Worm (Caenorhabditis elegans) whole organism, mixed stage, embryonic: Measurements from ENCODE around the gene C37H5.13.
A peak's percentile ranks its signal among the peaks of the same experiment; 100 is the strongest.

Experiments
- M03D4.4 ChIP-seq: sonication (generic microtip); optimal IDR thresholded peaks from 2 replicates; lab custom pipeline; 2017; ENCODE audit warnings: mild to moderate bottlenecking, missing genetic modification characterization, missing compliant biosample characterization
- blmp-1 ChIP-seq: fragments of 150-350 bp; optimal IDR thresholded peaks from 2 replicates; lab custom pipeline; 2014; ENCODE audit warnings: missing biosample characterization, missing genetic modification characterization
- ceh-39 ChIP-seq: fragments of 150-350 bp; optimal IDR thresholded peaks from 2 replicates; lab custom pipeline; 2014; ENCODE audit warnings: missing biosample characterization, missing genetic modification characterization
- ceh-43 ChIP-seq: fragments of 200-800 bp; sonication (Bioruptor generic); optimal IDR thresholded peaks from 2 replicates; lab custom pipeline; 2018; ENCODE audit warnings: mild to moderate bottlenecking, missing genetic modification characterization, moderate library complexity, missing compliant biosample characterization
- ceh-83 ChIP-seq: fragments of 200-800 bp; sonication (Bioruptor generic); optimal IDR thresholded peaks from 2 replicates; lab custom pipeline; 2018; ENCODE audit warnings: mild to moderate bottlenecking, missing genetic modification characterization, missing compliant biosample characterization
- ces-1 ChIP-seq: fragments of 150-350 bp; optimal IDR thresholded peaks from 2 replicates; lab custom pipeline; 2014; ENCODE audit warnings: missing biosample characterization, missing genetic modification reagents, missing genetic modification characterization
- drap-1 ChIP-seq: fragments of 200-800 bp; sonication (Bioruptor generic); optimal IDR thresholded peaks from 3 replicates; lab custom pipeline; 2018; ENCODE audit warnings: mild to moderate bottlenecking, missing genetic modification characterization, missing compliant biosample characterization
- elt-1 ChIP-seq: sonication (generic microtip); optimal IDR thresholded peaks from 2 replicates; lab custom pipeline; 2017; ENCODE audit warnings: missing genetic modification characterization, mild to moderate bottlenecking, missing compliant biosample characterization, antibody characterized with exemption, moderate library complexity, borderline replicate concordance; ENCODE audit not compliant: insufficient read depth
- ham-2 ChIP-seq: fragments of 200-800 bp; sonication (Bioruptor generic); optimal IDR thresholded peaks from 2 replicates; lab custom pipeline; 2018; ENCODE audit warnings: mild to moderate bottlenecking, missing genetic modification characterization, missing compliant biosample characterization
- hlh-1 ChIP-seq: fragments of 150-350 bp; optimal IDR thresholded peaks from 2 replicates; lab custom pipeline; 2014; ENCODE audit warnings: missing biosample characterization, missing genetic modification reagents, missing genetic modification characterization
- lin-13 ChIP-seq: fragments of 150-350 bp; optimal IDR thresholded peaks from 2 replicates; lab custom pipeline; 2014; ENCODE audit warnings: missing biosample characterization, missing genetic modification characterization
- lin-32 ChIP-seq: fragments of 200-800 bp; sonication (Bioruptor generic); optimal IDR thresholded peaks from 2 replicates; lab custom pipeline; 2018; ENCODE audit warnings: mild to moderate bottlenecking, missing genetic modification characterization, missing compliant biosample characterization
- lsy-2 ChIP-seq: fragments of 150-350 bp; optimal IDR thresholded peaks from 2 replicates; lab custom pipeline; 2014; ENCODE audit warnings: missing biosample characterization, missing genetic modification characterization
- mab-5 ChIP-seq: fragments of 150-350 bp; optimal IDR thresholded peaks from 2 replicates; lab custom pipeline; 2014; ENCODE audit warnings: missing biosample characterization, missing genetic modification characterization
- mep-1 ChIP-seq: fragments of 150-350 bp; optimal IDR thresholded peaks from 2 replicates; lab custom pipeline; 2017; ENCODE audit warnings: missing biosample characterization, missing genetic modification reagents, missing genetic modification characterization, inconsistent platforms
- mls-2 ChIP-seq: sonication (generic microtip); optimal IDR thresholded peaks from 2 replicates; lab custom pipeline; 2016; ENCODE audit warnings: mild to moderate bottlenecking, missing genetic modification characterization, moderate library complexity, missing compliant biosample characterization
- nhr-12 ChIP-seq: fragments of 150-350 bp; optimal IDR thresholded peaks from 2 replicates; lab custom pipeline; 2014; ENCODE audit warnings: missing biosample characterization, missing genetic modification characterization
- nhr-2 ChIP-seq: fragments of 150-350 bp; optimal IDR thresholded peaks from 2 replicates; lab custom pipeline; 2014; ENCODE audit warnings: missing biosample characterization, missing genetic modification characterization
- nhr-237 ChIP-seq: fragments of 150-350 bp; optimal IDR thresholded peaks from 2 replicates; lab custom pipeline; 2014; ENCODE audit warnings: missing biosample characterization, missing genetic modification characterization
- nhr-28 ChIP-seq: fragments of 150-350 bp; optimal IDR thresholded peaks from 2 replicates; lab custom pipeline; 2014; ENCODE audit warnings: missing biosample characterization, missing genetic modification characterization
- nhr-76 ChIP-seq: sonication (generic microtip); optimal IDR thresholded peaks from 2 replicates; lab custom pipeline; 2017; ENCODE audit warnings: missing biosample characterization, missing genetic modification characterization
- pha-4 ChIP-seq: fragments of 150-350 bp; optimal IDR thresholded peaks from 2 replicates; lab custom pipeline; 2018; ENCODE audit warnings: missing biosample characterization, missing genetic modification reagents, missing genetic modification characterization
- sem-2 ChIP-seq: fragments of 200-800 bp; sonication (Bioruptor generic); optimal IDR thresholded peaks from 2 replicates; lab custom pipeline; 2018; ENCODE audit warnings: mild to moderate bottlenecking, missing genetic modification characterization, missing compliant biosample characterization
- snpc-4 ChIP-seq: fragments of 150-350 bp; optimal IDR thresholded peaks from 2 replicates; lab custom pipeline; 2014; ENCODE audit warnings: missing biosample characterization, missing genetic modification characterization
- sptf-1 ChIP-seq: sonication (generic microtip); optimal IDR thresholded peaks from 2 replicates; lab custom pipeline; 2017; ENCODE audit warnings: mild to moderate bottlenecking, missing genetic modification characterization, moderate library complexity, missing compliant biosample characterization
- tbx-8 ChIP-seq: fragments of 200-800 bp; sonication (Bioruptor generic); optimal IDR thresholded peaks from 2 replicates; lab custom pipeline; 2018; ENCODE audit warnings: mild to moderate bottlenecking, missing genetic modification characterization, moderate library complexity, missing compliant biosample characterization
- unc-120 ChIP-seq: sonication (generic microtip); optimal IDR thresholded peaks from 2 replicates; lab custom pipeline; 2017; ENCODE audit warnings: missing genetic modification characterization, missing compliant biosample characterization; ENCODE audit not compliant: poor library complexity, severe bottlenecking
- unc-39 ChIP-seq: fragments of 150-350 bp; optimal IDR thresholded peaks from 2 replicates; lab custom pipeline; 2014; ENCODE audit warnings: missing biosample characterization, missing genetic modification characterization
- unc-62 ChIP-seq: fragments of 150-350 bp; optimal IDR thresholded peaks from 2 replicates; lab custom pipeline; 2014; ENCODE audit warnings: missing biosample characterization, missing genetic modification reagents, missing genetic modification characterization
- ztf-11 ChIP-seq: fragments of 150-350 bp; optimal IDR thresholded peaks from 2 replicates; lab custom pipeline; 2014; ENCODE audit warnings: missing biosample characterization, missing genetic modification characterization

The C37H5.13 gene

ce11 chrV:4851969-4852368 is 10.8 kb downstream of the C37H5.13 start:
- TF ChIP-seq tbx-8 (GFP tag; lab: Kevin White, UChicago) (no peak), elt-1 (tag; lab: Kevin White, UChicago) (no peak), unc-120 (no peak), sem-2 (GFP tag; lab: Kevin White, UChicago) (no peak), mab-5 (tag; lab: Kevin White, UChicago) (no peak), ceh-39 (tag; lab: Kevin White, UChicago) (no peak), nhr-76 (tag; lab: Kevin White, UChicago) (no peak), lsy-2 (tag; lab: Kevin White, UChicago) (no peak), ceh-43 (GFP tag; lab: Kevin White, UChicago) (no peak), mls-2 (no peak), ham-2 (GFP tag; lab: Kevin White, UChicago) (no peak), lin-13 (no peak), unc-62 (GFP tag; lab: Kevin White, UChicago) (no peak), ces-1 (GFP tag; lab: Kevin White, UChicago) (no peak), nhr-2 (no peak), nhr-237 (tag; lab: Kevin White, UChicago) (no peak), lin-32 (GFP tag; lab: Kevin White, UChicago) (no peak), pha-4 (tag; lab: Kevin White, UChicago) (no peak), ceh-83 (no peak), sptf-1 (tag; lab: Kevin White, UChicago) (no peak)
- TF ChIP-seq, all 35 proteins: peak for 0

ce11 chrV:4851138-4851537 is 11.6 kb downstream of the C37H5.13 start, which contains the start of gene nex-4:
nex-4 (plus strand) TSS chrV:4851438.
- TF ChIP-seq nhr-28 (no peak), lsy-2 (tag; lab: Kevin White, UChicago) (no peak)

- TF ChIP-seq ces-1 (GFP tag; lab: Kevin White, UChicago): no peak
- TF ChIP-seq nhr-2: no peak
- TF ChIP-seq ceh-39 (tag; lab: Kevin White, UChicago): no peak
- TF ChIP-seq unc-39 (tag; lab: Kevin White, UChicago): no peak
- no peak for TF ChIP-seq mls-2
- TF ChIP-seq hlh-1: no peak
Measured at ce11 chrV:4850446-4850845, 12.3 kb downstream of the C37H5.13 start.

ce11 chrV:4847424-4847823 is 15.3 kb downstream of the C37H5.13 start, which contains the start of gene abhd-5.1:
abhd-5.1 (plus strand) TSS chrV:4847653.
- TF ChIP-seq snpc-4 (tag; lab: Kevin White, UChicago): no peak

ce11 chrV:4846507-4846906 is 16.3 kb downstream of the C37H5.13 start:
- no peak for TF ChIP-seq ceh-43 (GFP tag; lab: Kevin White, UChicago)
- no peak for TF ChIP-seq drap-1 (GFP tag; lab: Kevin White, UChicago)
- no peak for TF ChIP-seq mls-2
- TF ChIP-seq M03D4.4: no peak
- no peak for TF ChIP-seq blmp-1 (tag; lab: Kevin White, UChicago)
- TF ChIP-seq nhr-237 (tag; lab: Kevin White, UChicago): no peak
- TF ChIP-seq ceh-83: no peak
- no peak for TF ChIP-seq tbx-8 (GFP tag; lab: Kevin White, UChicago)
- no peak for TF ChIP-seq lsy-2 (tag; lab: Kevin White, UChicago)
- no peak for TF ChIP-seq sem-2 (GFP tag; lab: Kevin White, UChicago)
- TF ChIP-seq nhr-12 (tag; lab: Kevin White, UChicago): no peak
- TF ChIP-seq unc-39 (tag; lab: Kevin White, UChicago): no peak
- no peak for TF ChIP-seq lin-13
- TF ChIP-seq nhr-2: no peak
- TF ChIP-seq ces-1 (GFP tag; lab: Kevin White, UChicago): no peak
- no peak for TF ChIP-seq mep-1
- TF ChIP-seq, all 35 proteins: peak for 0

ce11 chrV:4844591-4844990 is 18.2 kb downstream of the C37H5.13 start, which contains the start of gene abhd-5.2:
abhd-5.2 (plus strand) TSS chrV:4844685.
- TF ChIP-seq unc-39 (tag; lab: Kevin White, UChicago) (no peak), mab-5 (tag; lab: Kevin White, UChicago) (no peak), lsy-2 (tag; lab: Kevin White, UChicago) (no peak), ces-1 (GFP tag; lab: Kevin White, UChicago) (peak; percentile 37), nhr-2 (no peak), ztf-11 (tag; lab: Kevin White, UChicago) (no peak)
